Worm (Caenorhabditis elegans) whole organism, early embryonic: ENCODE data around the gene R09F10.8.
"Not testable (repeated sequence)": the region's sequence is repeated elsewhere in the genome, so short reads cannot be mapped to it uniquely, and the experiment has no call there.

Experiments
- ama-1 ChIP-seq: fragments of 150-350 bp; optimal IDR thresholded peaks from 2 replicates; lab custom pipeline; 2014
- ceh-13 ChIP-seq: fragments of 200-800 bp; sonication (Bioruptor generic); optimal IDR thresholded peaks from 2 replicates; lab custom pipeline; 2018; ENCODE audit warnings: mild to moderate bottlenecking, missing genetic modification characterization, missing compliant biosample characterization
- tbx-37 ChIP-seq: fragments of 200-800 bp; sonication (Bioruptor generic); conservative IDR thresholded peaks from 2 replicates; pipeline ENCODE4 v1.3.6; 2022; ENCODE audit warnings: missing genetic modification reagents, missing genetic modification characterization, missing compliant biosample characterization

DNA sequence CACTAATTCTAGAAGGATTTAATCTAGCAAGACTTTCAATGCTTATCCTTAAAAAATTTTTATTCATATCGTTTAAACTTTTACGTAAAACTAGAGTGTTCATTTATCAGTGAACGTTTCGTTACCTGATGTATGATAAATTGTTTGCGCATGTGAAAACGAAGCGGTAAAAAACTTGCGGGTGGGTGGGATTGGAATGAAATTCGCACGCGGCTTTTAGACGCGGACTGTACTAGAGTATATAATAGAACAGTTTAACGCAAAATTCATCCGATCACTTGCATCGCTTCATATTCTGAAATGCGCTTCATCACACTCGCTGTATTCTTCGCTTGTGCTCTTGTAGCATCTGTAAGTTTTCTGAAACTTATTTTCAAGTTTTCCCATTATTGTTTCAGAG, 4.4 kb downstream of the R09F10.8 start, which contains the start of gene abu-9:
- TF ChIP-seq ama-1 (lab: Kevin White, UChicago); ceh-13; tbx-37 (GFP tag; lab: Robert Waterston, UW): not testable (repeated sequence)
